Fruit fly (Drosophila melanogaster): ENCODE measurements around the gene obst-B.

dm6 chr2L:10064754-10065153 lies 32.3 kb downstream of the obst-B start:
- TF ChIP-seq gl (tag; optimal IDR thresholded peaks at IDR 0.05): no peak
- no peak for TF ChIP-seq CG34367 (tag; optimal IDR thresholded peaks at IDR 0.05)
- no peak for TF ChIP-seq Pif1B (GFP tag; optimal IDR thresholded peaks at IDR 0.05)
- no peak for TF ChIP-seq rn (GFP tag; IDR thresholded peaks at IDR 0.05)
- TF ChIP-seq CG8301 (tag; optimal IDR thresholded peaks at IDR 0.05): no peak
- no peak for TF ChIP-seq CG4496 (GFP tag; IDR thresholded peaks at IDR 0.05)
- TF ChIP-seq Snoo (tag; optimal IDR thresholded peaks at IDR 0.05): no peak
- TF ChIP-seq fd96Ca (GFP tag; IDR thresholded peaks at IDR 0.05): no peak
- TF ChIP-seq Ets98B (GFP tag; IDR thresholded peaks at IDR 0.05): no peak
- no peak for TF ChIP-seq CG14655 (GFP tag; optimal IDR thresholded peaks at IDR 0.05)
- no peak for TF ChIP-seq CG8159 (tag; optimal IDR thresholded peaks at IDR 0.05)
- TF ChIP-seq CG32121 (GFP tag; IDR thresholded peaks at IDR 0.05): no peak
